Worm (Caenorhabditis elegans) whole organism, L1 larva: ENCODE results near the gene T22C8.6.

Source experiments
- hlh-4 ChIP-seq: sonication (generic microtip); optimal IDR thresholded peaks from 2 replicates; lab custom pipeline; 2016; ENCODE audit warnings: mild to moderate bottlenecking, missing genetic modification characterization, missing compliant biosample characterization
- nhr-47 ChIP-seq: sonication (generic microtip); optimal IDR thresholded peaks from 2 replicates; lab custom pipeline; 2016; ENCODE audit warnings: mild to moderate bottlenecking, missing genetic modification characterization, moderate library complexity, missing compliant biosample characterization
- nhr-76 ChIP-seq: sonication (generic microtip); optimal IDR thresholded peaks from 2 replicates; lab custom pipeline; 2017; ENCODE audit warnings: missing biosample characterization, missing genetic modification characterization
- nhr-84 ChIP-seq: sonication (generic microtip); optimal IDR thresholded peaks from 2 replicates; lab custom pipeline; 2017; ENCODE audit warnings: missing biosample characterization, missing genetic modification characterization
- sox-4 ChIP-seq: sonication (generic microtip); optimal IDR thresholded peaks from 2 replicates; lab custom pipeline; 2016; ENCODE audit warnings: missing genetic modification characterization, missing compliant biosample characterization
- tlp-1 ChIP-seq: fragments of 150-350 bp; optimal IDR thresholded peaks from 2 replicates; lab custom pipeline; 2014; ENCODE audit warnings: missing biosample characterization, missing genetic modification characterization
- unc-130 ChIP-seq: fragments of 150-350 bp; optimal IDR thresholded peaks from 2 replicates; lab custom pipeline; 2017; ENCODE audit warnings: missing biosample characterization, missing genetic modification characterization, inconsistent platforms
- unc-62 ChIP-seq: fragments of 150-350 bp; optimal IDR thresholded peaks from 2 replicates; lab custom pipeline; 2014; ENCODE audit warnings: missing biosample characterization, missing genetic modification reagents, missing genetic modification characterization
- zag-1 ChIP-seq: fragments of 150-350 bp; optimal IDR thresholded peaks from 2 replicates; lab custom pipeline; 2014; ENCODE audit warnings: missing biosample characterization, missing genetic modification characterization
- ztf-4 ChIP-seq: fragments of 150-350 bp; optimal IDR thresholded peaks from 2 replicates; lab custom pipeline; 2014; ENCODE audit warnings: missing biosample characterization, missing genetic modification characterization

DNA sequence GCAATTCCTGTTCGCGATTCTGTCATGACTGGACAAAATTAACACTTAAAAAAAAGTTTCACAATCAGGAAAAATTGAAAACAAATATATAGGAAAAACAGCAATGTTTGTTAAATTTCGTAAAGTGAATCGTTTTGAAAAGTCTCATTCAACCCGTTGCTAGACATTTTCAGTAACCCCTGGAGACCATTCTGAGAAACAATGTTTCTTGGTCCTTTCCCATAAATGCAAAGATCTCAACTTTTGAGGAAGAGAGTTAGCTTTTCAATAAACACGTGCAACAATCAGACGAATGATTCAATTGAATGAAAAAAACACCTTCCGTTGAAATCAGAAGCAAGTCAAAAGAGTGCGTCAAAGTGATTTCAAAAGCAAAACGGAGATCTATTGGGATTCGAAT lies 20.0 kb downstream of the T22C8.6 start, which contains the start of gene F28C6.9:
- TF ChIP-seq unc-62 (GFP tag; lab: Kevin White, UChicago) (no peak), tlp-1 (tag; lab: Kevin White, UChicago) (no peak), nhr-47 (no peak), hlh-4 (tag; lab: Kevin White, UChicago) (no peak), nhr-76 (tag; lab: Kevin White, UChicago) (no peak), ztf-4 (no peak), nhr-84 (tag; lab: Kevin White, UChicago) (no peak), unc-130 (tag; lab: Kevin White, UChicago) (no peak), zag-1 (tag; lab: Kevin White, UChicago) (no peak), sox-4 (tag; lab: Kevin White, UChicago) (no peak)
